ENCODE assay signal across 1 worm cellular context in the genomic region with DNA sequence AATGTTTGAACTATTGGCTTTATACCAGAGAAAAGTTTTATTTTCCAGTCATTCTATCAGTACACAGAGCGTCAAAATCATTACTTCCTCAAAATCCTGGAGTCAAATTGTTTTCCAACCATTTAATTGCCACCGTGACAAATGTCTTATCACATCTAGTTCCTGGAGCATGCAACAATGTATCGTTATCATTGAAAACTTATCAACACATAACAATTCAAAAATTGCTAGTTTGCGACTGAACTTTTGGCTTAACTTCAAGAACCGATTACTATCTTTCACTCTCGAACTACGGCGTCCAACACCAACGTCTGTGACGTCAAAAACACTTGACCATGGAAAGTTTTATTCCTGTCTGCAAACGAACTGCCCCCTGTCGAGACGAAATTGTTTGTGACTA.
TF ChIP-seq lines count a peak whose summit lies in the region.

No protein-coding gene starts in this region.

TF ChIP-seq in whole organism, L1 larva, 84 proteins besides CTCF, POLR2A, EP300 and RAD21 (continued from another document):
- no peak for TF ChIP-seq hpl-2 (GFP tag; optimal IDR thresholded peaks at IDR 0.05; lab: Kevin White, UChicago)
- TF ChIP-seq jun-1 (tag; optimal IDR thresholded peaks at IDR 0.05; lab: Kevin White, UChicago), result peak; percentile 3
- TF ChIP-seq nhr-84 (tag; optimal IDR thresholded peaks at IDR 0.05; lab: Kevin White, UChicago), result no peak
- no peak for TF ChIP-seq F16B12.6 (tag; optimal IDR thresholded peaks at IDR 0.05; lab: Kevin White, UChicago)
- peak; percentile 94 for TF ChIP-seq elt-2 (tag; optimal IDR thresholded peaks at IDR 0.05; lab: Kevin White, UChicago)
